Worm (Caenorhabditis elegans): ENCODE measurements around the gene M163.21.
A peak's percentile ranks its signal among the peaks of the same experiment; 100 is the strongest.

DNA sequence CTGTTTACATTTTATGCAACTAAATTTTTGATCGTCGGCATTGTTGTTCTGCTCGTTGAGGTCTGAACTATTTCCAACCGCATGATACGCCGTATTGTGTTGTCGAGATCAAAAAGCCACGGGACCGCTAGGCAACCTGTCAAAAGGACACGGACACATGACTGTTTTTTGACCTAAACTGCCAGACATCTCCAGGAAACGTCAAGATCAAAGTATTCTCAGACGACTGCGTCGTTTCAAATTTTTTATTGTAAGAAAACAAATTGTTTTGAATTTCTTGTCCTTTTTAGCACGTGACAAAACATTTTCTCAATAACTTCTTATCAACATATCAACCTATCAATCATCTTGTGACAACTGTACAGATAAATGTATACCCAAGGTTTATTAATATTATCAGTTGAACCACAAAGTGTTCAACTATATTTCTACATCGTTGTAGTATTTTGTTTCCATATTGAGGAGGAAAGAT lies 35.5 kb downstream of the M163.21 start:
- TF ChIP-seq snpc-1.2 (GFP tag; IDR thresholded peaks at IDR 0.05) (no peak), nhr-76 (tag; optimal IDR thresholded peaks at IDR 0.05) (no peak), lin-15B (tag; optimal IDR thresholded peaks at IDR 0.05) (no peak), nhr-77 (tag; optimal IDR thresholded peaks at IDR 0.05) (peak; percentile 76), fkh-10 (GFP tag; optimal IDR thresholded peaks at IDR 0.05) (no peak), unc-62 (GFP tag; optimal IDR thresholded peaks at IDR 0.05 in 1 of 2) (peak; percentile 57 to 99), unc-62 (tag; optimal IDR thresholded peaks at IDR 0.05) (no peak), zag-1 (tag; optimal IDR thresholded peaks at IDR 0.05) (no peak), jun-1 (tag; optimal IDR thresholded peaks at IDR 0.05) (no peak)
